Worm (Caenorhabditis elegans): ENCODE measurements around the gene npr-27.

Gene npr-27

DNA sequence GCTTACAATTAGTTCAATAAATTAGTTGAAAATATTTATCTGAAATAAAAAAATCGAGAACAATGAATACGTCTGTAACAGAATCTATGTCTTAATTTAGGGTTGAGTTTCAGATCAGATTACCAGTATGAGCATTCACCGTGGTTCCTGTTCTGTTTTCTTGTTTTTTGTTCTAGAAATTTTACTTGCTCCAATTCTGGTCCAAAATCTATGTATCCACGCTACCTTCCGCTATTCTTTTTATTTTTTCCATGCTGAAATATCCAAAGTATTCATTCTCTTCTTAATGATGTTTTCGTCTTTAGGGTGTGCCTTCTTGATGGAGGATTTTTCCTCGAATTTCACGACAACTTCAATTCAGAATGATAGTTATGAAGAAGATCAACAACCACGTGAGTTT is at the start of gene npr-27:
TSS of gene npr-27 (plus strand) at position 301 of the 400 bp plus-strand sequence.
- TF ChIP-seq cog-1 (tag; optimal IDR thresholded peaks at IDR 0.05), result no peak
- no peak for TF ChIP-seq ztf-23 (GFP tag; IDR thresholded peaks at IDR 0.05)
- TF ChIP-seq T22C8.4 (GFP tag; IDR thresholded peaks at IDR 0.05), result no peak
- TF ChIP-seq med-1 (GFP tag; optimal IDR thresholded peaks at IDR 0.05; ENCODE audit: insufficient read depth), result no peak
- TF ChIP-seq tab-1 (GFP tag; IDR thresholded peaks at IDR 0.05), result no peak
- TF ChIP-seq ztf-29 (GFP tag; IDR thresholded peaks at IDR 0.05), result no peak
- no peak for TF ChIP-seq flt-1 (GFP tag; IDR thresholded peaks at IDR 0.05)
- no peak for TF ChIP-seq ref-1 (GFP tag; conservative IDR thresholded peaks at IDR 0.05)
- no peak for TF ChIP-seq klf-2 (GFP tag; conservative IDR thresholded peaks at IDR 0.05)

DNA sequence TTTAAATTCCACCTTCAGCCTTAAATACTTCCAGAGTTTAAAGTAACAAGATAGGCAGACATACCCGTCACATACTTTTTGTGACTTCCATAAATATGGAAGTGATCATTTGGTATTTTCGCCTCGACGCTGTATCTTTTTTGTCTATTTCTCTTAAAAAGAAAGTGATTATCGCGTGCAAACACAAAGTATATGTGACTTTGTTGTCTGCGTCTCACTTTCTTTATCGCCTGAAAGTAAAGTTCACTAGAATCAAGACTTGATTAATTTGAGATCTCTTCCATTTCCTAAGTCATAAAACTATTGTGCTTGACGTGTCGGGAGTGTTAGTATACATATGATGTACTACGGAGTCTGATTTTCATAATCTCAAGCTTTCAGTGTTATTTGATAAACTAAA is 47.2 kb upstream of the npr-27 start, which contains the start of gene C06E4.6:
TSS of gene C06E4.6 (minus strand) at position 51 of the 400 bp plus-strand sequence.
- TF ChIP-seq ztf-29 (GFP tag; IDR thresholded peaks at IDR 0.05) (no peak), ref-1 (GFP tag; conservative IDR thresholded peaks at IDR 0.05) (no peak), T22C8.4 (GFP tag; IDR thresholded peaks at IDR 0.05) (no peak), tab-1 (GFP tag; IDR thresholded peaks at IDR 0.05) (no peak), cog-1 (tag; optimal IDR thresholded peaks at IDR 0.05) (no peak), klf-2 (GFP tag; conservative IDR thresholded peaks at IDR 0.05) (no peak), ztf-23 (GFP tag; IDR thresholded peaks at IDR 0.05) (no peak), flt-1 (GFP tag; IDR thresholded peaks at IDR 0.05) (no peak), med-1 (GFP tag; optimal IDR thresholded peaks at IDR 0.05; ENCODE audit: insufficient read depth) (no peak)

DNA sequence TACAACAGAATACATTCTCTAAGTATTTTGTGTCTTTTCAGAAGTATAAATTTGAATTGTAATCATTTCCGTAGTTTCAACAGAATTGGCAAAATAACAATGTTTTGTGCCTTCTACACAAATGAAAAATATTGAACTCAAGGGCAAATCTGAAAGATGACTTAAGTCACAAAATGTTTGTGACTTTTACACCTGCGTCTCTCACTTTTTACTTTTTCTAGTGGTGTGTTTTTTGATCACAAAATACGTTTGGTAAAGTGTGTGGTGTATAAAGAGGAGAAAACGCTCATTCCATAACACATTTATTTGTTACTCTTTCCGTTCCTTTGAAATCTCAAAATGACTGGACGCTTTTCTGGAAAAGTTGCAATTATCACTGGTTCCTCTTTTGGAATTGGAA is 44.8 kb upstream of the npr-27 start, which contains the start of gene C06E4.3:
TSS of gene C06E4.3 (plus strand) at position 289 of the 400 bp plus-strand sequence.
- no peak for TF ChIP-seq cog-1 (tag; optimal IDR thresholded peaks at IDR 0.05)
- TF ChIP-seq ref-1 (GFP tag; conservative IDR thresholded peaks at IDR 0.05), result no peak
- TF ChIP-seq med-1 (GFP tag; optimal IDR thresholded peaks at IDR 0.05; ENCODE audit: insufficient read depth), result no peak
- TF ChIP-seq ztf-23 (GFP tag; IDR thresholded peaks at IDR 0.05), result no peak
- no peak for TF ChIP-seq tab-1 (GFP tag; IDR thresholded peaks at IDR 0.05)
- no peak for TF ChIP-seq ztf-29 (GFP tag; IDR thresholded peaks at IDR 0.05)
- no peak for TF ChIP-seq klf-2 (GFP tag; conservative IDR thresholded peaks at IDR 0.05)
- no peak for TF ChIP-seq flt-1 (GFP tag; IDR thresholded peaks at IDR 0.05)
- no peak for TF ChIP-seq T22C8.4 (GFP tag; IDR thresholded peaks at IDR 0.05)

DNA sequence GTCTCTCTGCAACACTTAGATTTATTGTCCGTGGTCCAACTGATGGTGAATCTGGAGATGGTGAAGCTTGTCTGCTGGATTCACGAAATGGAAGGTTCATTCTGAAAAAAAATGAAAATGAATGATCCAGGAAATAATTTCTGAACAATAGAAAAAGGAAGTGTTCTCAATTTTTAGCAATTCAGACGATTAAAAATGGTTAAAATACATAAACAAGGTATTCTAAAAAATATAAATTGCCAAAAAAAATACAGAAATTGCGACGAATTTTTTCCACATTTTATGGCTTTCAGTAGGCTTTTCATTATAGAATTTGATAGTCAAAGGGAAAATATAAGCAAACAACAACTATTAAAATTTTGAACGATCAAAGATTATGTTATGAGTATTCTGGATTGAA is 42.3 kb upstream of the npr-27 start, which contains the start of gene glb-2:
TSS of gene glb-2 (minus strand) at position 101 of the 400 bp plus-strand sequence.
- TF ChIP-seq ref-1 (GFP tag; conservative IDR thresholded peaks at IDR 0.05), result no peak
- TF ChIP-seq cog-1 (tag; optimal IDR thresholded peaks at IDR 0.05), result no peak
- no peak for TF ChIP-seq ztf-23 (GFP tag; IDR thresholded peaks at IDR 0.05)
- TF ChIP-seq tab-1 (GFP tag; IDR thresholded peaks at IDR 0.05), result no peak
- no peak for TF ChIP-seq med-1 (GFP tag; optimal IDR thresholded peaks at IDR 0.05; ENCODE audit: insufficient read depth)
- TF ChIP-seq klf-2 (GFP tag; conservative IDR thresholded peaks at IDR 0.05), result no peak
- TF ChIP-seq T22C8.4 (GFP tag; IDR thresholded peaks at IDR 0.05), result no peak
- no peak for TF ChIP-seq ztf-29 (GFP tag; IDR thresholded peaks at IDR 0.05)
- TF ChIP-seq flt-1 (GFP tag; IDR thresholded peaks at IDR 0.05), result no peak

DNA sequence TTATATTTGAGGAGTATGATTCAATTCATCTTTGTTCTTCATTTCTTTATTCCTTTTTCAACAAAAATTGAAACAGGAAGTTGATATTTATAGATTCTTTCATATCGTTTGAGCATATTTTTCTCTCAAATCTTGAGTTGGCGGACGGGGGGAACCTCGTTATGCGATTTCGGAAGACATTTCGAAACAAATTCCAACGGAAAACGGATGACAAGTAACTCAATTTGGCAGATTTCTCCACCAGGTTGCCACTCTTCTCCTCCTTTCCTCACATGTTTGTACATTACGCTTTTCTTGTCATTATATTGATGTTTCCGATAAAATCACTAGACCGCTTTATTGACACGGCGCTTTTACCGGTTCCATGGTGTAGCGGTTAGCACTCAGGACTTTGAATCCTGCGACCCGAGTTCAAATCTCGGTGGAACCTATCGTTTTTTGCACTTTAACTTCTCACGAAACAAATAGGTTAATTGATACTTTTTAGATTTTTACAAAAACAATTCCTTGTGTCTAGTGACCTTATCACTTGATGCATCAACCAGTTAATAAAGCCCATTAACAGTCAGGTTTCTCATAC is 30.4 kb upstream of the npr-27 start:
- TF ChIP-seq ztf-23 (GFP tag; IDR thresholded peaks at IDR 0.05) (no peak), ztf-29 (GFP tag; IDR thresholded peaks at IDR 0.05) (no peak), tab-1 (GFP tag; IDR thresholded peaks at IDR 0.05) (no peak)

DNA sequence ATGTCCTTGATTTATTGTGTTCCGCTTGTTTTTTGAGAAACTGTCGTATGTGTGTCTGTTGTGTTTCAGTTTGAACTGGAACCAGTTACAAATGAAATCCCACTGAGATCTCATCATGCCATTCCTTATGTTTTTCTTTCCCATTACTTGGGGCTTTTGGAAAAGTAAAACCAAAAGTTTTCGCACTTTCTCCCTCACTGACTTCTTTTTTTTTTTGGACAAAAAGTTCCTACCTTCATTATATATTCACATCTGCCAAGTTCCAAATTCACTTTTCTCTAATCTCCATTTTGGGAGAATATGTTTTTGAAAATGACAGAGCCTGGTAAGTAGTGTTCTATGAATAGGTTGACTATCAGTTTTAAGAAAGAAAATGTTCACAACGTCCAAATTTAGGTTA is 28.8 kb upstream of the npr-27 start, which contains the start of gene C06E4.2:
TSS of gene C06E4.2 (plus strand) at position 301 of the 400 bp plus-strand sequence.
- TF ChIP-seq ztf-23 (GFP tag; IDR thresholded peaks at IDR 0.05) (no peak), T22C8.4 (GFP tag; IDR thresholded peaks at IDR 0.05) (no peak), klf-2 (GFP tag; conservative IDR thresholded peaks at IDR 0.05) (no peak), flt-1 (GFP tag; IDR thresholded peaks at IDR 0.05) (no peak), ztf-29 (GFP tag; IDR thresholded peaks at IDR 0.05) (no peak), cog-1 (tag; optimal IDR thresholded peaks at IDR 0.05) (no peak), ref-1 (GFP tag; conservative IDR thresholded peaks at IDR 0.05) (no peak), tab-1 (GFP tag; IDR thresholded peaks at IDR 0.05) (no peak), med-1 (GFP tag; optimal IDR thresholded peaks at IDR 0.05; ENCODE audit: insufficient read depth) (no peak)

DNA sequence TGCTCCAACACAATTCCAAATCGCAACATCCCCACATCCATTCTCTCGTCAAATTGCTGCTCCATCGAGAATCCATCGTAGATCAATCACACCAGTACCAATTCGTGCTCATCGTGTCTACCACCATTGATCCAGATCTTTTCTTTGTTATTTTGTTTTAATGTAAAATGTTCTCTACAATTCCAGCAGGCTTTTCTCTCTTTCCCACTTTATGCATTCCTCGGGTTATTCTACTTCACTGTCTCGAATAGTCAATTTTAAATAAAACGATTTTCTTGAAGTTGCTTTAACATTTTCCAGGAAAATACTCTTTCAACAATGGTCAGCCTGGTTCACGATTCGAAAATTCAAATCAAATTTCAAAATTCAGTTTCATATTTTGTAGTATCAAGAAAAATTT is 22.5 kb upstream of the npr-27 start, which contains the start of gene C06E4.1:
TSS of gene C06E4.1 (plus strand) at position 301 of the 400 bp plus-strand sequence.
- no peak for TF ChIP-seq T22C8.4 (GFP tag; IDR thresholded peaks at IDR 0.05)
- no peak for TF ChIP-seq ztf-29 (GFP tag; IDR thresholded peaks at IDR 0.05)
- TF ChIP-seq ref-1 (GFP tag; conservative IDR thresholded peaks at IDR 0.05), result no peak
- no peak for TF ChIP-seq klf-2 (GFP tag; conservative IDR thresholded peaks at IDR 0.05)
- no peak for TF ChIP-seq ztf-23 (GFP tag; IDR thresholded peaks at IDR 0.05)
- TF ChIP-seq med-1 (GFP tag; optimal IDR thresholded peaks at IDR 0.05; ENCODE audit: insufficient read depth), result no peak
- no peak for TF ChIP-seq flt-1 (GFP tag; IDR thresholded peaks at IDR 0.05)
- no peak for TF ChIP-seq tab-1 (GFP tag; IDR thresholded peaks at IDR 0.05)
- no peak for TF ChIP-seq cog-1 (tag; optimal IDR thresholded peaks at IDR 0.05)

DNA sequence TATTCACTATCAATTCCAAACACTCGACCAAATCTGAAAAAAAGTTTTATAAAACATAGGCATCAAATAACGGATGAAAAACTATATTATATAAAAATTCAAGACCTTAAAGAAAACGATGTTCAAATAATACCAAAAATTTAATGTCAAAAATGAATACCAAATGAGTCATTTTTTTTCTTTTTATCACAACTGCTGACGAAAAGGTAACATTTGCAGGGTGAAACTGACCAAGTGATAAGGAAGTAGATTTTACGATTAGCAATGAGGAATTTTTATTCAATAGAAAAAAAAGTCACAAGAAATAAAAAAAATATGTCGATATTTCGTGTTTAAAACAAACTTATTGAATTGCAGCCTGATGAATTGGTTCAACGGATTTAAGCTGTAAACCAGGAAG is 19.6 kb upstream of the npr-27 start, which contains the start of gene C06E4.8:
TSS of gene C06E4.8 (minus strand) at position 37 of the 400 bp plus-strand sequence.
- TF ChIP-seq T22C8.4 (GFP tag; IDR thresholded peaks at IDR 0.05), result no peak
- TF ChIP-seq cog-1 (tag; optimal IDR thresholded peaks at IDR 0.05), result no peak
- TF ChIP-seq ztf-29 (GFP tag; IDR thresholded peaks at IDR 0.05), result no peak
- no peak for TF ChIP-seq tab-1 (GFP tag; IDR thresholded peaks at IDR 0.05)
- TF ChIP-seq klf-2 (GFP tag; conservative IDR thresholded peaks at IDR 0.05), result no peak
- no peak for TF ChIP-seq ztf-23 (GFP tag; IDR thresholded peaks at IDR 0.05)
- no peak for TF ChIP-seq ref-1 (GFP tag; conservative IDR thresholded peaks at IDR 0.05)
- no peak for TF ChIP-seq flt-1 (GFP tag; IDR thresholded peaks at IDR 0.05)
- TF ChIP-seq med-1 (GFP tag; optimal IDR thresholded peaks at IDR 0.05; ENCODE audit: insufficient read depth), result no peak

DNA sequence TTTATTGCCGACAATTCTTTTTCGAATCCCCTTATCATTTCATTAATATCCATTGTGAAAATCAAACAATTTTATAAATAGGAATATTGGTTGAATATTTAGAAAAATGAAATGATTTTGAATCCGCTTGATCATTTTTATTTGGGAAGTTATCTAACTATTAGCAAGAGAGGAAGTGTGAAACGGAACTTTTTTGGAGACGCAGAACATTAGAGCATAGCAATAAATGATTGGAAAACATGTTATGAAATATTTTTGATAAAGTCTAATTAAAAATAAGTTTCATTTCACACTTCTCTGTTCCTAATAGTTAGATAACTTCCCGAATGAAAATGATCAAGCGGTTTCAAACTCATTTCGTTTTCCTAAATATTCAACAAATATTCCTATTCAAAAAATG is 18.0 kb upstream of the npr-27 start, which contains the start of gene F42C5.3:
TSS of gene F42C5.3 (minus strand) at position 101 of the 400 bp plus-strand sequence.
- TF ChIP-seq ref-1 (GFP tag; conservative IDR thresholded peaks at IDR 0.05), result no peak
- TF ChIP-seq flt-1 (GFP tag; IDR thresholded peaks at IDR 0.05), result no peak
- TF ChIP-seq T22C8.4 (GFP tag; IDR thresholded peaks at IDR 0.05), result no peak
- no peak for TF ChIP-seq tab-1 (GFP tag; IDR thresholded peaks at IDR 0.05)

All from whole organism, midembryonic.